Worm (Caenorhabditis elegans) whole organism, late embryonic: ENCODE measurements around the gene npp-24.

Experiments
- K02D7.2 ChIP-seq: sonication (generic microtip); optimal IDR thresholded peaks from 2 replicates; lab custom pipeline; 2017; ENCODE audit warnings: mild to moderate bottlenecking, missing genetic modification characterization, missing compliant biosample characterization
- ama-1 ChIP-seq: fragments of 150-350 bp; optimal IDR thresholded peaks from 2 replicates; lab custom pipeline; 2014
- lin-11 ChIP-seq: fragments of 200-800 bp; sonication (Bioruptor generic); optimal IDR thresholded peaks from 2 replicates; lab custom pipeline; 2018; ENCODE audit warnings: mild to moderate bottlenecking, missing genetic modification characterization, missing compliant biosample characterization
- pag-3 ChIP-seq: sonication (generic microtip); optimal IDR thresholded peaks from 2 replicates; lab custom pipeline; 2016; ENCODE audit warnings: missing compliant biosample characterization, missing genetic modification characterization, borderline replicate concordance
- pat-9 ChIP-seq: fragments of 200-800 bp; sonication (Bioruptor generic); optimal IDR thresholded peaks from 2 replicates; lab custom pipeline; 2018; ENCODE audit warnings: mild to moderate bottlenecking, missing genetic modification characterization, moderate library complexity, missing compliant biosample characterization
- pha-4 ChIP-seq: fragments of 150-350 bp; optimal IDR thresholded peaks from 2 replicates; lab custom pipeline; 2018; ENCODE audit warnings: missing biosample characterization, missing genetic modification reagents, missing genetic modification characterization
- ref-2 ChIP-seq: sonication (generic microtip); optimal IDR thresholded peaks from 2 replicates; lab custom pipeline; 2016; ENCODE audit warnings: missing genetic modification characterization, missing compliant biosample characterization

ce11 chrII:5496375-5496774, 9.3 kb upstream of the npp-24 start, which contains the start of gene F12A10.1:
- no peak for TF ChIP-seq pat-9 (tag; lab: Kevin White, UChicago)
- no peak for TF ChIP-seq ref-2 (tag; lab: Kevin White, UChicago)
- TF ChIP-seq ama-1 (lab: Kevin White, UChicago): no peak
- no peak for TF ChIP-seq lin-11 (tag; lab: Kevin White, UChicago)
- TF ChIP-seq K02D7.2: no peak
- no peak for TF ChIP-seq pag-3
- no peak for TF ChIP-seq pha-4
